Fruit fly (Drosophila melanogaster) whole organism, embryonic: ENCODE measurements around the gene COX7AL2.

Experiments used
- Awh ChIP-seq: fragments of 200-800 bp; sonication (Bioruptor generic); IDR thresholded peaks from 2 replicates; pipeline ENCODE4, ENCODE4 v1.3.6; 2022; ENCODE audit warnings: missing biosample characterization, missing genetic modification characterization
- CG10321 ChIP-seq: fragments of 200-800 bp; sonication (Bioruptor generic); IDR thresholded peaks from 2 replicates; pipeline ENCODE4 v1.3.6; 2022; ENCODE audit warnings: missing biosample characterization, missing genetic modification characterization
- CG11696 ChIP-seq: fragments of 200-800 bp; sonication (Bioruptor generic); IDR thresholded peaks from 2 replicates; pipeline ENCODE4 v1.3.6; 2022; ENCODE audit warnings: missing biosample characterization, missing genetic modification characterization
- CG12744 ChIP-seq: fragments of 200-800 bp; sonication (Bioruptor generic); optimal IDR thresholded peaks from 2 replicates; lab custom pipeline; 2016; ENCODE audit warnings: missing biosample characterization, missing genetic modification characterization
- CG12769 ChIP-seq: fragments of 200-800 bp; sonication (Bioruptor generic); optimal IDR thresholded peaks from 2 replicates; lab custom pipeline; 2019; ENCODE audit warnings: missing biosample characterization, mild to moderate bottlenecking, missing genetic modification characterization, moderate library complexity
- CG13624 ChIP-seq: fragments of 200-800 bp; sonication (Bioruptor generic); optimal IDR thresholded peaks from 2 replicates; lab custom pipeline; 2016; ENCODE audit warnings: missing biosample characterization, missing genetic modification characterization
- CG13894 ChIP-seq: fragments of 200-800 bp; sonication (Bioruptor generic); optimal IDR thresholded peaks from 3 replicates; lab custom pipeline; 2018; ENCODE audit warnings: missing biosample characterization, mild to moderate bottlenecking, missing genetic modification characterization, moderate library complexity
- CG16779 ChIP-seq: fragments of 200-800 bp; sonication (Bioruptor generic); IDR thresholded peaks from 2 replicates; pipeline ENCODE4 v1.3.6; 2022; ENCODE audit warnings: missing biosample characterization, missing genetic modification characterization
- CG16813 ChIP-seq: fragments of 200-800 bp; sonication (Bioruptor generic); IDR thresholded peaks from 3 replicates; pipeline ENCODE4 v1.3.6; 2022; ENCODE audit warnings: missing biosample characterization, missing genetic modification characterization; ENCODE audit not compliant: partially characterized antibody
- CG17359 ChIP-seq: fragments of 200-800 bp; sonication (Bioruptor generic); optimal IDR thresholded peaks from 3 replicates; lab custom pipeline; 2018; ENCODE audit warnings: missing biosample characterization, mild to moderate bottlenecking, missing genetic modification characterization, moderate library complexity
- CG17912 ChIP-seq: fragments of 200-800 bp; sonication (Bioruptor generic); optimal IDR thresholded peaks from 2 replicates; lab custom pipeline; 2018; ENCODE audit warnings: missing biosample characterization, mild to moderate bottlenecking, missing genetic modification characterization
- CG18262 ChIP-seq: fragments of 200-800 bp; optimal IDR thresholded peaks from 3 replicates; lab custom pipeline; 2019; ENCODE audit warnings: missing biosample characterization, mild to moderate bottlenecking, missing genetic modification characterization, moderate library complexity
- CG2129 ChIP-seq: fragments of 200-800 bp; sonication (Bioruptor generic); IDR thresholded peaks from 2 replicates; pipeline ENCODE4 v1.3.6; 2022; ENCODE audit warnings: missing biosample characterization, missing genetic modification characterization; ENCODE audit not compliant: partially characterized antibody
- CG2199 ChIP-seq: fragments of 200-800 bp; sonication (Bioruptor generic); IDR thresholded peaks from 3 replicates; pipeline ENCODE4 v1.3.6; 2022; ENCODE audit warnings: missing biosample characterization, missing genetic modification characterization
- CG2678 ChIP-seq: fragments of 200-800 bp; sonication (Bioruptor generic); optimal IDR thresholded peaks from 3 replicates; lab custom pipeline; 2019; ENCODE audit warnings: missing biosample characterization, mild to moderate bottlenecking, missing genetic modification characterization, moderate library complexity
- CG34376 ChIP-seq: fragments of 200-800 bp; sonication (Bioruptor generic); optimal IDR thresholded peaks from 2 replicates; lab custom pipeline; 2018; ENCODE audit warnings: missing biosample characterization, mild to moderate bottlenecking, missing genetic modification characterization
- CG3847 ChIP-seq: fragments of 200-800 bp; sonication (Bioruptor generic); IDR thresholded peaks from 2 replicates; pipeline ENCODE4 v1.3.6; 2022; ENCODE audit warnings: missing biosample characterization, missing genetic modification characterization
- CG43689 ChIP-seq: fragments of 200-800 bp; sonication (Bioruptor generic); IDR thresholded peaks from 2 replicates; pipeline ENCODE4 v1.3.6; 2022; ENCODE audit warnings: missing biosample characterization, missing genetic modification characterization
- CG4820 ChIP-seq: fragments of 200-800 bp; sonication (Bioruptor generic); optimal IDR thresholded peaks from 3 replicates; lab custom pipeline; 2016; ENCODE audit warnings: missing biosample characterization, missing genetic modification characterization
- CG7745 ChIP-seq: fragments of 200-800 bp; sonication (Bioruptor generic); optimal IDR thresholded peaks from 2 replicates; lab custom pipeline; 2018; ENCODE audit warnings: missing biosample characterization, mild to moderate bottlenecking, missing genetic modification characterization, moderate library complexity
- CG7987 ChIP-seq: fragments of 200-800 bp; sonication (Bioruptor generic); optimal IDR thresholded peaks from 2 replicates; lab custom pipeline; 2018; ENCODE audit warnings: missing biosample characterization, mild to moderate bottlenecking, missing genetic modification characterization, moderate library complexity
- CG8765 ChIP-seq: fragments of 200-800 bp; sonication (Bioruptor generic); IDR thresholded peaks from 2 replicates; pipeline ENCODE4 v1.3.6; 2022; ENCODE audit warnings: missing biosample characterization, missing genetic modification characterization
- CG9876 ChIP-seq: fragments of 200-800 bp; sonication (Bioruptor generic); optimal IDR thresholded peaks from 2 replicates; lab custom pipeline; 2016; ENCODE audit warnings: missing biosample characterization, missing genetic modification characterization
- Dad ChIP-seq: fragments of 200-800 bp; sonication (Bioruptor generic); optimal IDR thresholded peaks from 3 replicates; lab custom pipeline; 2016; ENCODE audit warnings: missing biosample characterization, missing genetic modification characterization
- Drgx ChIP-seq: fragments of 200-800 bp; sonication (Bioruptor generic); IDR thresholded peaks from 2 replicates; pipeline ENCODE4 v1.3.6; 2022; ENCODE audit warnings: missing biosample characterization, missing genetic modification characterization
- ERR ChIP-seq: fragments of 200-800 bp; sonication (Bioruptor generic); optimal IDR thresholded peaks from 2 replicates; lab custom pipeline; 2016; ENCODE audit warnings: missing biosample characterization, missing genetic modification characterization
- HmgZ ChIP-seq: fragments of 200-800 bp; sonication (Bioruptor generic); optimal IDR thresholded peaks from 2 replicates; lab custom pipeline; 2018; ENCODE audit warnings: missing biosample characterization, mild to moderate bottlenecking, missing genetic modification characterization
- Oli ChIP-seq: fragments of 200-800 bp; sonication (Bioruptor generic); optimal IDR thresholded peaks from 2 replicates; lab custom pipeline; 2018; ENCODE audit warnings: missing biosample characterization, mild to moderate bottlenecking, missing genetic modification characterization, moderate library complexity
- Trl ChIP-seq, 3 experiments: fragments of >200 bp in 2 of 3; fragments of 200-800 bp in 1 of 3; sonication (Bioruptor generic) in 1 of 3; optimal IDR thresholded peaks; 2 replicates in 1 of 3; 3 replicates in 2 of 3; lab custom pipeline; 2016 to 2017; ENCODE audit warnings: missing biosample characterization in 1 of 3, missing genetic modification characterization in 1 of 3
- ash1 ChIP-seq: fragments of 200-800 bp; sonication (Bioruptor generic); optimal IDR thresholded peaks from 2 replicates; lab custom pipeline; 2018; ENCODE audit warnings: missing biosample characterization, mild to moderate bottlenecking, missing genetic modification characterization
- corto ChIP-seq: fragments of 200-800 bp; sonication (Bioruptor generic); optimal IDR thresholded peaks from 2 replicates; lab custom pipeline; 2016; ENCODE audit warnings: missing biosample characterization, mild to moderate bottlenecking, missing genetic modification characterization, moderate library complexity
- disco-r ChIP-seq: fragments of 200-800 bp; sonication (Bioruptor generic); optimal IDR thresholded peaks from 2 replicates; lab custom pipeline; 2016; ENCODE audit warnings: missing biosample characterization, missing genetic modification characterization
- dmrt11E ChIP-seq: fragments of 200-800 bp; sonication (Bioruptor generic); optimal IDR thresholded peaks from 3 replicates; lab custom pipeline; 2018; ENCODE audit warnings: missing biosample characterization, mild to moderate bottlenecking, missing genetic modification characterization, moderate library complexity
- dpn ChIP-seq, 2 experiments: fragments of 200-800 bp; sonication (Bioruptor generic); optimal IDR thresholded peaks; 3 replicates each; lab custom pipeline; 2016; ENCODE audit warnings: missing biosample characterization in 2 of 2, missing genetic modification characterization in 2 of 2
- emc ChIP-seq: fragments of 200-800 bp; sonication (Bioruptor generic); optimal IDR thresholded peaks from 2 replicates; lab custom pipeline; 2016; ENCODE audit warnings: missing biosample characterization, missing genetic modification characterization
- fd96Cb ChIP-seq: fragments of 200-800 bp; sonication (Bioruptor generic); optimal IDR thresholded peaks from 2 replicates; lab custom pipeline; 2018; ENCODE audit warnings: missing biosample characterization, mild to moderate bottlenecking, missing genetic modification characterization, moderate library complexity
- gce ChIP-seq: fragments of 200-800 bp; sonication (Bioruptor generic); IDR thresholded peaks from 3 replicates; pipeline ENCODE4 v1.3.6; 2022; ENCODE audit warnings: missing biosample characterization, missing genetic modification characterization
- gem ChIP-seq: fragments of 200-800 bp; sonication (Bioruptor generic); optimal IDR thresholded peaks from 2 replicates; lab custom pipeline; 2019; ENCODE audit warnings: missing biosample characterization, mild to moderate bottlenecking, missing genetic modification characterization, moderate library complexity
- grn ChIP-seq: fragments of 200-800 bp; sonication (Bioruptor generic); optimal IDR thresholded peaks from 3 replicates; lab custom pipeline; 2017; ENCODE audit warnings: missing biosample characterization, missing genetic modification characterization
- gsb ChIP-seq: fragments of 200-800 bp; sonication (Bioruptor generic); IDR thresholded peaks from 2 replicates; pipeline ENCODE4 v1.3.6; 2022; ENCODE audit warnings: missing biosample characterization, missing genetic modification characterization
- jing ChIP-seq: fragments of 200-800 bp; sonication (Bioruptor generic); optimal IDR thresholded peaks from 2 replicates; lab custom pipeline; 2018; ENCODE audit warnings: missing biosample characterization, mild to moderate bottlenecking, missing genetic modification characterization
- pho ChIP-seq: fragments of 200-800 bp; sonication (Bioruptor generic); optimal IDR thresholded peaks from 2 replicates; lab custom pipeline; 2016; ENCODE audit warnings: missing biosample characterization, missing genetic modification characterization
- pita ChIP-seq: fragments of 200-800 bp; sonication (Bioruptor generic); optimal IDR thresholded peaks from 2 replicates; lab custom pipeline; 2017; ENCODE audit warnings: missing biosample characterization, mild to moderate bottlenecking, missing genetic modification characterization
- ranshi ChIP-seq: fragments of 200-800 bp; sonication (Bioruptor generic); IDR thresholded peaks from 2 replicates; pipeline ENCODE4 v1.3.6; 2022; ENCODE audit warnings: missing biosample characterization, missing genetic modification characterization
- sisA ChIP-seq: fragments of 200-800 bp; sonication (Bioruptor generic); IDR thresholded peaks from 2 replicates; pipeline ENCODE4 v1.3.6; 2022; ENCODE audit warnings: missing biosample characterization, missing genetic modification characterization
- sna ChIP-seq: fragments of 200-800 bp; sonication (Bioruptor generic); IDR thresholded peaks from 2 replicates; pipeline ENCODE4 v1.3.6; 2022; ENCODE audit warnings: missing biosample characterization, missing genetic modification characterization; ENCODE audit not compliant: partially characterized antibody
- tna ChIP-seq: fragments of 200-800 bp; sonication (Bioruptor generic); IDR thresholded peaks from 2 replicates; pipeline ENCODE4 v1.3.6; 2022; ENCODE audit warnings: missing biosample characterization, missing genetic modification characterization; ENCODE audit not compliant: partially characterized antibody
- twi ChIP-seq: fragments of 200-800 bp; optimal IDR thresholded peaks from 2 replicates; lab custom pipeline; 2019; ENCODE audit warnings: missing biosample characterization, mild to moderate bottlenecking, missing genetic modification characterization, moderate library complexity
- wor ChIP-seq: fragments of 200-800 bp; sonication (Bioruptor generic); IDR thresholded peaks from 2 replicates; pipeline ENCODE4 v1.3.6; 2022; ENCODE audit warnings: missing biosample characterization, missing genetic modification characterization

Gene COX7AL2

DNA sequence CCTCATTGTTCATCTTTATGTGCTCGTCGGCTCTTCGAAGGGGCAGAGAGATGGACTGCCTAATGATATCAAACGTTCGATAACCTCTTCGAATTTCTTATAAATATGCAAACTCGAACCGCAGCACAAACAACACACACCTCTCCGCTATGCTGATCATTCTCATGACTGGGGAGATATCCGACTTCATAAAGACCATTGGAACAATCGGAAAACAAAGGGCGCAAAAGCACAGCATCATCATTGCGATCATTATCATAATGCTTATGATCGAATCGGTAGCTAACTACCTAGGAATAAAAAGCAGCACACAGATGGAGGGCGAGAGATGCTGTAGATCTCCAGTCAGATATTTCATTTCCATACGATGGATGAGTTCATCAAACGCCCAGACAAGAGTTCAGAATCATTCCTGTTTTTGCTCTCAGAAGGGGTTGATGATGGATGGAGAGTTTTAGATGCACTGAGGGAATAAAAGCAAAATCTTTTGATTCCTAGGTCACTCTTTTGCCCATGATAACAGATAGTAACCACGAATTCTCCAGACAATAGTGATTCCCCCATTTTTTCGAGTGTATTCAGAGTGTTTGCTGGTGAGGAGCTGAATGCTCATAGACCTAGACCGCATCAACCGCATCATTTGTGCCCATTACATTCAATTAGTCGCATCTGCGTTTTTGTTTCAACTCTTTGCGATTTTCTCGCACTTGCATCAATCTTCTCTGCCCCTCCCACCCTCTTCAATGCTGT is 30.6 kb downstream of the COX7AL2 start (continued):
- TF ChIP-seq dmrt11E (tag; lab: Kevin White, UChicago) (peak; percentile 17), tna (GFP tag; lab: Robert Waterston, UW) (no peak), Drgx (GFP tag; lab: Robert Waterston, UW) (0 out of 2 replicates have a peak, but pooled peaks have one; percentile 47), CG13894 (tag; lab: Kevin White, UChicago) (peak; percentile 68), CG12744 (GFP tag; lab: Kevin White, UChicago) (no peak), fd96Cb (tag; lab: Kevin White, UChicago) (no peak), pho (GFP tag; lab: Kevin White, UChicago) (no peak), pita (GFP tag; lab: Kevin White, UChicago) (no peak), CG3847 (GFP tag; lab: Robert Waterston, UW) (no peak), HmgZ (tag; lab: Kevin White, UChicago) (no peak), CG43689 (GFP tag; lab: Robert Waterston, UW) (no peak), Awh (GFP tag; lab: Robert Waterston, UW) (0 out of 2 replicates have a peak, but pooled peaks have one; percentile 41), CG10321 (no peak), disco-r (no peak), sisA (GFP tag; lab: Robert Waterston, UW) (no peak), CG11696 (GFP tag; lab: Robert Waterston, UW) (no peak), gsb (GFP tag; lab: Robert Waterston, UW) (0 out of 2 replicates have a peak, but pooled peaks have one; percentile 13), CG17359 (tag; lab: Kevin White, UChicago) (no peak), CG7745 (tag; lab: Kevin White, UChicago) (no peak), CG2199 (GFP tag; lab: Robert Waterston, UW) (peak; percentile 72; the same call in 1 of the 3 replicates), CG9876 (GFP tag; lab: Kevin White, UChicago) (no peak), CG4820 (no peak), wor (no peak), ash1 (GFP tag; lab: Kevin White, UChicago) (no peak), CG2129 (GFP tag; lab: Robert Waterston, UW) (no peak), CG7987 (GFP tag; lab: Kevin White, UChicago) (no peak), corto (GFP tag; lab: Kevin White, UChicago) (no peak), gce (GFP tag; lab: Robert Waterston, UW) (no peak), CG16779 (no peak), CG12769 (tag; lab: Kevin White, UChicago) (peak; percentile 66), ERR (GFP tag; lab: Kevin White, UChicago) (no peak), CG17912 (GFP tag; lab: Kevin White, UChicago) (no peak), Oli (tag; lab: Kevin White, UChicago) (no peak), CG16813 (no peak), sna (no peak), gem (tag; lab: Kevin White, UChicago) (peak; percentile 2), ranshi (GFP tag; lab: Robert Waterston, UW) (0 out of 2 replicates have a peak, but pooled peaks have one; percentile 5), Trl (optimal IDR thresholded peaks at IDR 0.05; lab: Kevin White, UChicago) (no peak), Trl (GFP tag; optimal IDR thresholded peaks at IDR 0.05; lab: Kevin White, UChicago) (no peak), CG18262 (tag; lab: Kevin White, UChicago) (no peak), grn (GFP tag; lab: Kevin White, UChicago) (peak; percentile 97), dpn (GFP tag; optimal IDR thresholded peaks at IDR 0.05; lab: Kevin White, UChicago) (no peak), CG2678 (tag; lab: Kevin White, UChicago) (peak; percentile 14), CG34376 (GFP tag; lab: Kevin White, UChicago) (no peak), CG13624 (no peak), emc (GFP tag; lab: Kevin White, UChicago) (no peak), twi (tag; lab: Kevin White, UChicago) (no peak), jing (no peak), CG8765 (no peak), Dad (GFP tag; lab: Kevin White, UChicago) (no peak)
